Worm (Caenorhabditis elegans) whole organism, L1 larva: Measurements from ENCODE around the gene aly-1.

ENCODE experiments used
- C04F5.9 ChIP-seq: sonication (generic microtip); optimal IDR thresholded peaks from 2 replicates; lab custom pipeline; 2016; ENCODE audit warnings: missing genetic modification characterization, missing compliant biosample characterization
- C16A3.4 ChIP-seq: fragments of 150-350 bp; optimal IDR thresholded peaks from 2 replicates; lab custom pipeline; 2014; ENCODE audit warnings: missing biosample characterization, missing genetic modification characterization
- F16B12.6 ChIP-seq: fragments of 150-350 bp; optimal IDR thresholded peaks from 2 replicates; lab custom pipeline; 2014; ENCODE audit warnings: missing biosample characterization, missing genetic modification characterization
- Y116A8C.19 ChIP-seq: sonication (generic microtip); optimal IDR thresholded peaks from 2 replicates; lab custom pipeline; 2016; ENCODE audit warnings: missing compliant biosample characterization, missing genetic modification characterization, borderline replicate concordance
- alr-1 ChIP-seq: fragments of 200-800 bp; sonication (Bioruptor generic); optimal IDR thresholded peaks from 2 replicates; lab custom pipeline; 2018; ENCODE audit warnings: borderline replicate concordance, mild to moderate bottlenecking, missing genetic modification characterization, missing compliant biosample characterization
- aly-2 ChIP-seq: fragments of 150-350 bp; optimal IDR thresholded peaks from 2 replicates; lab custom pipeline; 2014; ENCODE audit warnings: missing biosample characterization, missing genetic modification characterization
- blmp-1 ChIP-seq: fragments of 150-350 bp; optimal IDR thresholded peaks from 2 replicates; lab custom pipeline; 2014; ENCODE audit warnings: missing biosample characterization, missing genetic modification characterization
- ceh-8 ChIP-seq: fragments of 200-800 bp; sonication (Bioruptor generic); optimal IDR thresholded peaks from 2 replicates; lab custom pipeline; 2018; ENCODE audit warnings: mild to moderate bottlenecking, missing genetic modification characterization, moderate library complexity, missing compliant biosample characterization
- ceh-82 ChIP-seq, 3 experiments: fragments of 150-350 bp in 1 of 3; sonication (generic microtip) in 2 of 3; optimal IDR thresholded peaks; 2 replicates each; lab custom pipeline; 2014 to 2017; ENCODE audit warnings: missing biosample characterization in 3 of 3, missing genetic modification characterization in 3 of 3
- ceh-90 ChIP-seq: sonication (generic microtip); optimal IDR thresholded peaks from 2 replicates; lab custom pipeline; 2016; ENCODE audit warnings: missing genetic modification characterization, missing compliant biosample characterization
- dpl-1 ChIP-seq, 3 experiments: fragments of 150-350 bp in 2 of 3; sonication (generic microtip) in 1 of 3; optimal IDR thresholded peaks; 2 replicates each; lab custom pipeline; 2014 to 2017; ENCODE audit warnings: missing biosample characterization in 3 of 3, missing genetic modification characterization in 3 of 3, missing genetic modification reagents in 3 of 3
- efl-1 ChIP-seq, 4 experiments: fragments of 150-350 bp; optimal IDR thresholded peaks in 3 of 4; peaks in 1 of 4; 1 replicate in 1 of 4; 2 replicates in 3 of 4; lab custom pipeline; 2014; ENCODE audit warnings: missing biosample characterization in 2 of 4, missing genetic modification characterization in 2 of 4, missing genetic modification reagents in 2 of 4
- egl-13 ChIP-seq: sonication (generic microtip); optimal IDR thresholded peaks from 2 replicates; lab custom pipeline; 2016; ENCODE audit warnings: missing genotype, missing genetic modification reagents, missing genetic modification characterization, missing compliant biosample characterization
- elt-2 ChIP-seq: sonication (generic microtip); optimal IDR thresholded peaks from 2 replicates; lab custom pipeline; 2016; ENCODE audit warnings: missing genetic modification characterization, mild to moderate bottlenecking, inconsistent platforms, missing compliant biosample characterization, missing genetic modification reagents
- ets-5 ChIP-seq: fragments of 200-800 bp; sonication (Bioruptor generic); IDR thresholded peaks from 2 replicates; pipeline ENCODE4 v1.3.6; 2022; ENCODE audit warnings: missing genetic modification characterization, missing compliant biosample characterization
- fkh-10 ChIP-seq: sonication (generic microtip); optimal IDR thresholded peaks from 2 replicates; lab custom pipeline; 2017; ENCODE audit warnings: missing biosample characterization, missing genetic modification reagents, missing genetic modification characterization
- hlh-17 ChIP-seq: fragments of 200-800 bp; sonication (Bioruptor generic); optimal IDR thresholded peaks from 2 replicates; lab custom pipeline; 2018; ENCODE audit warnings: missing genetic modification characterization, mild to moderate bottlenecking, missing compliant biosample characterization, moderate library complexity, borderline replicate concordance
- hlh-4 ChIP-seq: sonication (generic microtip); optimal IDR thresholded peaks from 2 replicates; lab custom pipeline; 2016; ENCODE audit warnings: mild to moderate bottlenecking, missing genetic modification characterization, missing compliant biosample characterization
- hpl-2 ChIP-seq: fragments of 150-350 bp; optimal IDR thresholded peaks from 2 replicates; lab custom pipeline; 2014; ENCODE audit warnings: missing biosample characterization, missing genetic modification reagents, missing genetic modification characterization
- isw-1 ChIP-seq: fragments of 200-800 bp; sonication (Bioruptor generic); IDR thresholded peaks from 2 replicates; pipeline ENCODE4 v1.3.6; 2022; ENCODE audit warnings: missing genetic modification characterization, missing compliant biosample characterization
- jun-1 ChIP-seq: fragments of 150-350 bp; optimal IDR thresholded peaks from 2 replicates; lab custom pipeline; 2014; ENCODE audit warnings: missing biosample characterization, missing genetic modification reagents, missing genetic modification characterization
- lin-13 ChIP-seq: fragments of 150-350 bp; optimal IDR thresholded peaks from 2 replicates; lab custom pipeline; 2014; ENCODE audit warnings: missing biosample characterization, missing genetic modification reagents, missing genetic modification characterization
- lin-15B ChIP-seq: fragments of 150-350 bp; sonication (generic microtip); optimal IDR thresholded peaks from 3 replicates; lab custom pipeline; 2014; ENCODE audit warnings: missing biosample characterization, missing genetic modification characterization
- lin-35 ChIP-seq, 2 experiments: fragments of 150-350 bp; optimal IDR thresholded peaks; 2 replicates each; lab custom pipeline; 2014; ENCODE audit warnings: missing biosample characterization in 2 of 2, missing genetic modification characterization in 2 of 2, missing genetic modification reagents in 2 of 2
- mep-1 ChIP-seq: fragments of 150-350 bp; optimal IDR thresholded peaks from 2 replicates; lab custom pipeline; 2014; ENCODE audit warnings: missing biosample characterization, missing genetic modification characterization
- nhr-11 ChIP-seq: fragments of 150-350 bp; optimal IDR thresholded peaks from 2 replicates; lab custom pipeline; 2014; ENCODE audit warnings: missing biosample characterization, missing genetic modification characterization
- nhr-19 ChIP-seq: fragments of 200-800 bp; sonication (Bioruptor generic); conservative IDR thresholded peaks from 2 replicates; pipeline ENCODE4 v1.3.6; 2022; ENCODE audit warnings: missing genetic modification characterization, missing compliant biosample characterization
- nhr-28 ChIP-seq: fragments of 150-350 bp; optimal IDR thresholded peaks from 2 replicates; lab custom pipeline; 2014; ENCODE audit warnings: missing biosample characterization, missing genetic modification characterization
- nhr-47 ChIP-seq: sonication (generic microtip); optimal IDR thresholded peaks from 2 replicates; lab custom pipeline; 2016; ENCODE audit warnings: mild to moderate bottlenecking, missing genetic modification characterization, moderate library complexity, missing compliant biosample characterization
- nhr-71 ChIP-seq: sonication (generic microtip); optimal IDR thresholded peaks from 2 replicates; lab custom pipeline; 2016; ENCODE audit warnings: mild to moderate bottlenecking, missing genetic modification characterization, moderate library complexity, missing compliant biosample characterization
- nhr-84 ChIP-seq: sonication (generic microtip); optimal IDR thresholded peaks from 2 replicates; lab custom pipeline; 2017; ENCODE audit warnings: missing biosample characterization, missing genetic modification characterization
- nhr-85 ChIP-seq: sonication (generic microtip); peaks from one replicate; lab custom pipeline; 2016; ENCODE audit warnings: missing genetic modification characterization, inconsistent platforms, missing compliant biosample characterization
- nhr-90 ChIP-seq: sonication (generic microtip); optimal IDR thresholded peaks from 2 replicates; lab custom pipeline; 2016; ENCODE audit warnings: mild to moderate bottlenecking, missing genetic modification characterization, missing compliant biosample characterization; ENCODE audit not compliant: poor library complexity
- pag-3 ChIP-seq: sonication (generic microtip); optimal IDR thresholded peaks from 2 replicates; lab custom pipeline; 2017; ENCODE audit warnings: missing genetic modification characterization, mild to moderate bottlenecking, missing compliant biosample characterization, antibody characterized with exemption, borderline replicate concordance; ENCODE audit not compliant: insufficient read depth
- rnt-1 ChIP-seq: sonication (generic microtip); optimal IDR thresholded peaks from 2 replicates; lab custom pipeline; 2016; ENCODE audit warnings: mild to moderate bottlenecking, missing genetic modification characterization, moderate library complexity, missing compliant biosample characterization
- snu-23 ChIP-seq: sonication (generic microtip); optimal IDR thresholded peaks from 2 replicates; lab custom pipeline; 2016; ENCODE audit warnings: missing genetic modification characterization, missing compliant biosample characterization
- sox-4 ChIP-seq: sonication (generic microtip); optimal IDR thresholded peaks from 2 replicates; lab custom pipeline; 2016; ENCODE audit warnings: missing genetic modification characterization, missing compliant biosample characterization
- swsn-7 ChIP-seq: sonication (generic microtip); optimal IDR thresholded peaks from 2 replicates; lab custom pipeline; 2016; ENCODE audit warnings: missing genetic modification characterization, missing compliant biosample characterization
- tlp-1 ChIP-seq: fragments of 150-350 bp; optimal IDR thresholded peaks from 2 replicates; lab custom pipeline; 2014; ENCODE audit warnings: missing biosample characterization, missing genetic modification characterization
- unc-98 ChIP-seq: fragments of 200-800 bp; sonication (Bioruptor generic); IDR thresholded peaks from 2 replicates; pipeline ENCODE4 v1.3.6; 2022; ENCODE audit warnings: missing genetic modification characterization, missing compliant biosample characterization
- ztf-4 ChIP-seq: fragments of 150-350 bp; optimal IDR thresholded peaks from 2 replicates; lab custom pipeline; 2014; ENCODE audit warnings: missing biosample characterization, missing genetic modification characterization

Gene aly-1

ce11 chrIV:9107464-9107863 lies 1.3 kb upstream of the aly-1 start (continued):
- TF ChIP-seq nhr-71 (tag; lab: Kevin White, UChicago) (peak; percentile 49), unc-98 (GFP tag; lab: Robert Waterston, UW) (no peak), lin-15B (tag; lab: Kevin White, UChicago) (peak; percentile 43), rnt-1 (tag; lab: Kevin White, UChicago) (peak; percentile 13), C16A3.4 (tag; lab: Kevin White, UChicago) (peak; percentile 41), lin-35 (GFP tag; optimal IDR thresholded peaks at IDR 0.05; lab: Kevin White, UChicago) (peak; percentile 43 to 66), nhr-28 (tag; lab: Kevin White, UChicago) (no peak), C04F5.9 (no peak), dpl-1 (GFP tag; optimal IDR thresholded peaks at IDR 0.05; lab: Kevin White, UChicago) (peak in 2 of 3 experiments; percentile 38 to 64), nhr-47 (tag; lab: Kevin White, UChicago) (no peak), ceh-8 (GFP tag; lab: Kevin White, UChicago) (no peak), snu-23 (GFP tag; lab: Kevin White, UChicago) (peak; percentile 48), ceh-82 (tag; optimal IDR thresholded peaks at IDR 0.05; lab: Kevin White, UChicago) (no peak), alr-1 (tag; lab: Kevin White, UChicago) (no peak), mep-1 (tag; lab: Kevin White, UChicago) (peak; percentile 65), nhr-11 (tag; lab: Kevin White, UChicago) (no peak), F16B12.6 (tag; lab: Kevin White, UChicago) (peak; percentile 17), fkh-10 (GFP tag; lab: Kevin White, UChicago) (no peak), hlh-17 (no peak), nhr-90 (no peak), nhr-85 (tag; lab: Kevin White, UChicago) (no peak), Y116A8C.19 (tag; lab: Kevin White, UChicago) (no peak), hlh-4 (no peak), efl-1 (optimal IDR thresholded peaks at IDR 0.05; lab: Kevin White, UChicago) (peak; percentile 36 to 53), efl-1 (GFP tag; optimal IDR thresholded peaks at IDR 0.05 in 1 of 2; lab: Kevin White, UChicago) (peak; percentile 39 to 51), isw-1 (GFP tag; lab: Robert Waterston, UW) (no peak)

DNA sequence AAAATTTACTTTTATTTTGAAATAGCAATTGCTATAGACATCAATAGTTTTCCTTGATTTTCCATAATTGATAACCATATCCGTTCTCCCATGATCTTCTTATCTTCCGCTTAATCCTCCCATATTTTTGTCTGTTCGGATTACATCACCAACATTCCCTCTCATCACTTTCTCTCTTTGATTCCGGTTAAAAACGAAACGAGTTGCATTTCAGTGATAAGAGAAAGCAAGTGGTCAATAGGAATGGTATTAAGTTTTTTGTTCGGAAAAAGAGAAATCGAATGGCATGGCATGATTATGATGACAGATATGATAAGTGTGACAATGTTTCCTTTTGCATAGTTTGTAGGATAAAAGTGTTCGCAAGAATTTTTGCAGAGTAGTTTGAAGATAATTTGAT lies 3.3 kb downstream of the aly-1 start:
- TF ChIP-seq C04F5.9 = no peak
- no peak for TF ChIP-seq Y116A8C.19 (tag; lab: Kevin White, UChicago)
- TF ChIP-seq ceh-8 (GFP tag; lab: Kevin White, UChicago) = no peak
- no peak for TF ChIP-seq lin-15B (tag; lab: Kevin White, UChicago)
- TF ChIP-seq elt-2 (tag; lab: Kevin White, UChicago) = peak; percentile 62
- TF ChIP-seq ets-5 (GFP tag; lab: Robert Waterston, UW) = no peak
- no peak for TF ChIP-seq sox-4
- peak; percentile 29 for TF ChIP-seq jun-1 (tag; lab: Kevin White, UChicago)
- TF ChIP-seq pag-3 (tag; lab: Kevin White, UChicago) = no peak
- no peak for TF ChIP-seq nhr-71 (tag; lab: Kevin White, UChicago)
- no peak for TF ChIP-seq swsn-7 (tag; lab: Kevin White, UChicago)
- TF ChIP-seq ztf-4 (tag; lab: Kevin White, UChicago) = no peak
- TF ChIP-seq ceh-90 (tag; lab: Kevin White, UChicago) = no peak
- peak; percentile 95 for TF ChIP-seq blmp-1 (tag; lab: Kevin White, UChicago)

- no peak for TF ChIP-seq unc-98 (GFP tag; lab: Robert Waterston, UW)
- TF ChIP-seq nhr-84 (tag; lab: Kevin White, UChicago) = no peak
These were observed 5.3 kb downstream of the aly-1 start for ce11 chrIV:9114078-9114477.

- no peak for TF ChIP-seq dpl-1 (GFP tag; optimal IDR thresholded peaks at IDR 0.05; lab: Kevin White, UChicago)
- no peak for TF ChIP-seq efl-1 (optimal IDR thresholded peaks at IDR 0.05; lab: Kevin White, UChicago)
- peak in 1 of 2 experiments; percentile 46 for TF ChIP-seq efl-1 (GFP tag; optimal IDR thresholded peaks at IDR 0.05 in 1 of 2; lab: Kevin White, UChicago)
- no peak for TF ChIP-seq lin-35 (GFP tag; optimal IDR thresholded peaks at IDR 0.05; lab: Kevin White, UChicago)
- no peak for TF ChIP-seq swsn-7 (tag; lab: Kevin White, UChicago)
- no peak for TF ChIP-seq nhr-19 (GFP tag; lab: Robert Waterston, UW)
- no peak for TF ChIP-seq pag-3 (tag; lab: Kevin White, UChicago)
- no peak for TF ChIP-seq C16A3.4 (tag; lab: Kevin White, UChicago)
- TF ChIP-seq nhr-28 (tag; lab: Kevin White, UChicago) = no peak
- no peak for TF ChIP-seq hpl-2 (GFP tag; lab: Kevin White, UChicago)
- TF ChIP-seq egl-13 (tag; lab: Kevin White, UChicago) = no peak
- no peak for TF ChIP-seq tlp-1 (tag; lab: Kevin White, UChicago)
- no peak for TF ChIP-seq rnt-1 (tag; lab: Kevin White, UChicago)
- TF ChIP-seq lin-13 (GFP tag; lab: Kevin White, UChicago) = no peak
- no peak for TF ChIP-seq aly-2 (tag; lab: Kevin White, UChicago)
- peak; percentile 46 for TF ChIP-seq elt-2 (tag; lab: Kevin White, UChicago)
These were observed 7.7 kb downstream of the aly-1 start for ce11 chrIV:9116452-9116851.
